Worm (Caenorhabditis elegans): Measurements from ENCODE around the gene C50H11.8.

- TF ChIP-seq dmd-4 (tag; optimal IDR thresholded peaks at IDR 0.05; ENCODE audit: borderline replicate concordance) = no peak
- no peak for TF ChIP-seq unc-55 (GFP tag; optimal IDR thresholded peaks at IDR 0.05)
- TF ChIP-seq fkh-10 (GFP tag; optimal IDR thresholded peaks at IDR 0.05) = no peak
- TF ChIP-seq pha-2 (tag; optimal IDR thresholded peaks at IDR 0.05) = no peak
- no peak for TF ChIP-seq sox-4 (tag; optimal IDR thresholded peaks at IDR 0.05)
- TF ChIP-seq hlh-6 (tag; optimal IDR thresholded peaks at IDR 0.05) = no peak
- TF ChIP-seq sdc-2 (tag; optimal IDR thresholded peaks at IDR 0.05) = no peak
- TF ChIP-seq hlh-13 (GFP tag; optimal IDR thresholded peaks at IDR 0.05) = no peak
These were observed 43.0 kb upstream of the C50H11.8 start, which contains the start of gene srw-135 for ce11 chrV:3011394-3011793.
